Worm (Caenorhabditis elegans): ENCODE data around the gene F13D12.8.

ce11 chrII:11689941-11690340, 42.5 kb downstream of the F13D12.8 start:
- TF ChIP-seq lin-13 (tag; optimal IDR thresholded peaks at IDR 0.05) (no peak), nhr-237 (tag; optimal IDR thresholded peaks at IDR 0.05) (no peak)
